In genomic region chrX:2219453-2219852, ce11 we compare ENCODE assay signal across 5 worm cellular contexts.
A peak's percentile ranks its signal among the peaks of the same experiment; 100 is the strongest.
TF ChIP-seq lines count a peak whose summit lies in the region.

No protein-coding gene starts in this region.

TF ChIP-seq in whole organism, L1 larva, 84 proteins besides CTCF, POLR2A, EP300 and RAD21:
- TF ChIP-seq snpc-4 (tag; optimal IDR thresholded peaks at IDR 0.05; lab: Kevin White, UChicago) (peak; percentile 61), rnt-1 (tag; optimal IDR thresholded peaks at IDR 0.05; lab: Kevin White, UChicago) (peak; percentile 27), ztf-4 (tag; optimal IDR thresholded peaks at IDR 0.05; lab: Kevin White, UChicago) (no peak), sptf-1 (tag; optimal IDR thresholded peaks at IDR 0.05; lab: Kevin White, UChicago) (no peak), lin-39 (tag; optimal IDR thresholded peaks at IDR 0.05; lab: Kevin White, UChicago) (no peak), unc-86 (tag; optimal IDR thresholded peaks at IDR 0.05; lab: Kevin White, UChicago) (no peak), lin-14 (GFP tag; optimal IDR thresholded peaks at IDR 0.05; lab: Kevin White, UChicago) (no peak), C34B4.2 (tag; optimal IDR thresholded peaks at IDR 0.05; lab: Kevin White, UChicago) (no peak)

TF ChIP-seq in whole organism, L2 larva, 48 proteins besides CTCF, POLR2A, EP300 and RAD21:
- TF ChIP-seq snpc-4 (tag; optimal IDR thresholded peaks at IDR 0.05; lab: Kevin White, UChicago) = peak; percentile 49
- TF ChIP-seq nhr-10 (tag; optimal IDR thresholded peaks at IDR 0.05; lab: Kevin White, UChicago) = no peak

TF ChIP-seq in whole organism, L3 larva, 47 proteins besides CTCF, POLR2A, EP300 and RAD21:
- no peak for TF ChIP-seq mml-1 (tag; optimal IDR thresholded peaks at IDR 0.05; lab: Kevin White, UChicago)
- peak; percentile 50 for TF ChIP-seq snpc-4 (tag; optimal IDR thresholded peaks at IDR 0.05; lab: Kevin White, UChicago)

TF ChIP-seq in whole organism, L4 larva, 104 proteins besides CTCF, POLR2A, EP300 and RAD21:
- no peak for TF ChIP-seq unc-39 (tag; optimal IDR thresholded peaks at IDR 0.05; lab: Kevin White, UChicago)
- no peak for TF ChIP-seq Y105C5A.15 (GFP tag; IDR thresholded peaks at IDR 0.05; lab: Robert Waterston, UW)
- no peak for TF ChIP-seq hif-1 (tag; optimal IDR thresholded peaks at IDR 0.05; lab: Kevin White, UChicago)
- no peak for TF ChIP-seq nhr-102 (tag; optimal IDR thresholded peaks at IDR 0.05; lab: Kevin White, UChicago)
- TF ChIP-seq hmg-1.1 (GFP tag; IDR thresholded peaks at IDR 0.05; lab: Robert Waterston, UW) = no peak
- TF ChIP-seq nhr-77 (tag; optimal IDR thresholded peaks at IDR 0.05; lab: Kevin White, UChicago) = no peak
- no peak for TF ChIP-seq mdt-29 (GFP tag; IDR thresholded peaks at IDR 0.05; lab: Robert Waterston, UW)
- no peak for TF ChIP-seq tag-97 (GFP tag; IDR thresholded peaks at IDR 0.05; lab: Robert Waterston, UW)
- no peak for TF ChIP-seq lim-7 (GFP tag; IDR thresholded peaks at IDR 0.05; lab: Robert Waterston, UW)
- peak; percentile 90 for TF ChIP-seq set-16 (GFP tag; IDR thresholded peaks at IDR 0.05; lab: Robert Waterston, UW)
- TF ChIP-seq nhr-76 (tag; optimal IDR thresholded peaks at IDR 0.05; lab: Kevin White, UChicago) = no peak
- no peak for TF ChIP-seq F49E8.2 (tag; optimal IDR thresholded peaks at IDR 0.05; lab: Kevin White, UChicago; ENCODE audit: borderline replicate concordance)
- TF ChIP-seq zip-11 (GFP tag; IDR thresholded peaks at IDR 0.05; lab: Robert Waterston, UW) = no peak
- TF ChIP-seq spr-3 (GFP tag; optimal IDR thresholded peaks at IDR 0.05; lab: Kevin White, UChicago) = no peak
- TF ChIP-seq nhr-48 (tag; optimal IDR thresholded peaks at IDR 0.05; lab: Kevin White, UChicago) = no peak
- 0 out of 2 replicates have a peak, but pooled peaks have one; percentile 44 for TF ChIP-seq D1046.2 (GFP tag; IDR thresholded peaks at IDR 0.05; lab: Robert Waterston, UW)
- no peak for TF ChIP-seq mxl-3 (GFP tag; optimal IDR thresholded peaks at IDR 0.05; lab: Kevin White, UChicago)
- no peak for TF ChIP-seq spr-1 (tag; optimal IDR thresholded peaks at IDR 0.05; lab: Kevin White, UChicago)
- TF ChIP-seq tra-1 (GFP tag; IDR thresholded peaks at IDR 0.05; lab: Robert Waterston, UW) = 0 out of 2 replicates have a peak, but pooled peaks have one; percentile 10

TF ChIP-seq in whole organism, young adult, 124 proteins besides CTCF, POLR2A, EP300 and RAD21:
- no peak for TF ChIP-seq egl-18 (GFP tag; IDR thresholded peaks at IDR 0.05; lab: Robert Waterston, UW)
- TF ChIP-seq xnd-1 (tag; optimal IDR thresholded peaks at IDR 0.05; lab: Kevin White, UChicago) = no peak
- TF ChIP-seq ama-1 (optimal IDR thresholded peaks at IDR 0.05; lab: Kevin White, UChicago) = no peak
- no peak for TF ChIP-seq ama-1 (GFP tag; optimal IDR thresholded peaks at IDR 0.05; lab: Kevin White, UChicago)
- TF ChIP-seq hmg-1.2 (GFP tag; IDR thresholded peaks at IDR 0.05; lab: Robert Waterston, UW) = no peak
- no peak for TF ChIP-seq dpff-1 (tag; optimal IDR thresholded peaks at IDR 0.05; lab: Kevin White, UChicago)
- TF ChIP-seq ceh-58 (GFP tag; IDR thresholded peaks at IDR 0.05; lab: Robert Waterston, UW) = no peak
- no peak for TF ChIP-seq lag-1 (GFP tag; IDR thresholded peaks at IDR 0.05; lab: Robert Waterston, UW)
- TF ChIP-seq snpc-4 (GFP tag; optimal IDR thresholded peaks at IDR 0.05; lab: Kevin White, UChicago) = no peak
- TF ChIP-seq snpc-4 (tag; optimal IDR thresholded peaks at IDR 0.05; lab: Kevin White, UChicago) = peak in 2 of 4 experiments; percentile 79 to 83
- TF ChIP-seq Y79H2A.3 (GFP tag; conservative IDR thresholded peaks at IDR 0.05; lab: Robert Waterston, UW) = no peak
- TF ChIP-seq zfh-2 (GFP tag; conservative IDR thresholded peaks at IDR 0.05; lab: Robert Waterston, UW) = peak; percentile 80
- no peak for TF ChIP-seq ccch-3 (GFP tag; optimal IDR thresholded peaks at IDR 0.05; lab: Kevin White, UChicago)
- no peak for TF ChIP-seq F57A8.1 (GFP tag; optimal IDR thresholded peaks at IDR 0.05; lab: Kevin White, UChicago)
- TF ChIP-seq attf-6 (GFP tag; IDR thresholded peaks at IDR 0.05; lab: Robert Waterston, UW) = no peak
- peak; percentile 67; the same call in 1 of the 2 replicates for TF ChIP-seq egrh-3 (GFP tag; IDR thresholded peaks at IDR 0.05; lab: Robert Waterston, UW)
- 0 out of 2 replicates have a peak, but pooled peaks have one; percentile 33 for TF ChIP-seq ceh-40 (GFP tag; IDR thresholded peaks at IDR 0.05; lab: Robert Waterston, UW)
- no peak for TF ChIP-seq lin-26 (GFP tag; IDR thresholded peaks at IDR 0.05; lab: Robert Waterston, UW)
